Worm (Caenorhabditis elegans) whole organism, late embryonic: ENCODE measurements around the gene miro-1.

Source experiments
- ceh-6 ChIP-seq: fragments of 200-800 bp; sonication (Bioruptor generic); optimal IDR thresholded peaks from 2 replicates; lab custom pipeline; 2018; ENCODE audit warnings: mild to moderate bottlenecking, missing genetic modification characterization, missing compliant biosample characterization
- mec-3 ChIP-seq: sonication (generic microtip); optimal IDR thresholded peaks from 2 replicates; lab custom pipeline; 2016; ENCODE audit warnings: borderline replicate concordance, missing genetic modification characterization, missing compliant biosample characterization
- nhr-11 ChIP-seq: fragments of 150-350 bp; optimal IDR thresholded peaks from 2 replicates; lab custom pipeline; 2014; ENCODE audit warnings: missing biosample characterization, missing genetic modification characterization

- TF ChIP-seq mec-3 (tag; lab: Kevin White, UChicago) (no peak), ceh-6 (GFP tag; lab: Kevin White, UChicago) (no peak), nhr-11 (tag; lab: Kevin White, UChicago) (no peak)
These were observed 28.7 kb downstream of the miro-1 start for ce11 chrIV:4686898-4687297.
